Worm (Caenorhabditis elegans) whole organism, L3 larva: ENCODE measurements around the gene str-60.

Experiments
- R02D3.7 ChIP-seq: fragments of 150-350 bp; optimal IDR thresholded peaks from 2 replicates; lab custom pipeline; 2014; ENCODE audit warnings: missing biosample characterization, missing genetic modification characterization
- ZK546.5 ChIP-seq: sonication (generic microtip); optimal IDR thresholded peaks from 2 replicates; lab custom pipeline; 2017; ENCODE audit warnings: missing biosample characterization, missing genetic modification characterization
- aly-2 ChIP-seq: fragments of 150-350 bp; optimal IDR thresholded peaks from 2 replicates; lab custom pipeline; 2014; ENCODE audit warnings: missing biosample characterization, missing genetic modification characterization
- ceh-28 ChIP-seq: fragments of 150-350 bp; optimal IDR thresholded peaks from 2 replicates; lab custom pipeline; 2014; ENCODE audit warnings: missing biosample characterization, missing genetic modification reagents, missing genetic modification characterization
- ceh-82 ChIP-seq: fragments of 150-350 bp; optimal IDR thresholded peaks from 2 replicates; lab custom pipeline; 2014; ENCODE audit warnings: missing biosample characterization, missing genetic modification characterization
- ceh-9 ChIP-seq: sonication (generic microtip); optimal IDR thresholded peaks from 2 replicates; lab custom pipeline; 2018; ENCODE audit warnings: missing biosample characterization, missing genetic modification characterization
- daf-12 ChIP-seq: fragments of 150-350 bp; optimal IDR thresholded peaks from 2 replicates; lab custom pipeline; 2014; ENCODE audit warnings: missing biosample characterization, missing genetic modification reagents, missing genetic modification characterization
- egl-5 ChIP-seq: fragments of 150-350 bp; optimal IDR thresholded peaks from 2 replicates; lab custom pipeline; 2017; ENCODE audit warnings: missing biosample characterization, missing genetic modification reagents, missing genetic modification characterization, inconsistent platforms
- elt-1 ChIP-seq: fragments of 150-350 bp; optimal IDR thresholded peaks from 2 replicates; lab custom pipeline; 2014; ENCODE audit warnings: missing biosample characterization, missing genetic modification characterization
- elt-2 ChIP-seq: sonication (generic microtip); optimal IDR thresholded peaks from 2 replicates; lab custom pipeline; 2016; ENCODE audit warnings: missing genetic modification reagents, mild to moderate bottlenecking, missing genetic modification characterization, missing compliant biosample characterization
- elt-3 ChIP-seq, 3 experiments: fragments of 150-350 bp in 1 of 3; sonication (generic microtip) in 2 of 3; optimal IDR thresholded peaks; 2 replicates in 2 of 3; 4 replicates in 1 of 3; lab custom pipeline; 2014 to 2017; ENCODE audit warnings: missing biosample characterization in 3 of 3, missing genetic modification characterization in 3 of 3
- eor-1 ChIP-seq, 2 experiments: fragments of 150-350 bp; optimal IDR thresholded peaks; 2 replicates each; lab custom pipeline; 2014 to 2018; ENCODE audit warnings: missing biosample characterization in 2 of 2, missing genetic modification characterization in 2 of 2
- fkh-10 ChIP-seq: sonication (generic microtip); optimal IDR thresholded peaks from 2 replicates; lab custom pipeline; 2017; ENCODE audit warnings: missing biosample characterization, missing genetic modification reagents, missing genetic modification characterization
- fkh-2 ChIP-seq: fragments of 150-350 bp; optimal IDR thresholded peaks from 2 replicates; lab custom pipeline; 2014; ENCODE audit warnings: missing biosample characterization, missing genetic modification reagents, missing genetic modification characterization
- fos-1 ChIP-seq: fragments of 150-350 bp; optimal IDR thresholded peaks from 2 replicates; lab custom pipeline; 2014; ENCODE audit warnings: missing biosample characterization, missing genetic modification characterization
- hmg-11 ChIP-seq: sonication (generic microtip); optimal IDR thresholded peaks from 2 replicates; lab custom pipeline; 2016; ENCODE audit warnings: missing genetic modification characterization, missing compliant biosample characterization
- jun-1 ChIP-seq: fragments of 150-350 bp; optimal IDR thresholded peaks from 2 replicates; lab custom pipeline; 2014; ENCODE audit warnings: missing biosample characterization, missing genetic modification reagents, missing genetic modification characterization
- lin-39 ChIP-seq: fragments of 150-350 bp; optimal IDR thresholded peaks from 2 replicates; lab custom pipeline; 2018; ENCODE audit warnings: missing biosample characterization, missing genetic modification reagents, missing genetic modification characterization
- lsy-12 ChIP-seq: sonication (generic microtip); optimal IDR thresholded peaks from 2 replicates; lab custom pipeline; 2016; ENCODE audit warnings: mild to moderate bottlenecking, missing genetic modification characterization, missing compliant biosample characterization
- mdl-1 ChIP-seq: fragments of 150-350 bp; optimal IDR thresholded peaks from 2 replicates; lab custom pipeline; 2014; ENCODE audit warnings: missing biosample characterization, missing genetic modification characterization
- mml-1 ChIP-seq: fragments of 150-350 bp; sonication (generic microtip); optimal IDR thresholded peaks from 3 replicates; lab custom pipeline; 2014; ENCODE audit warnings: missing biosample characterization, missing genetic modification characterization
- nhr-11 ChIP-seq: fragments of 150-350 bp; optimal IDR thresholded peaks from 2 replicates; lab custom pipeline; 2014; ENCODE audit warnings: missing biosample characterization, missing genetic modification characterization
- nhr-237 ChIP-seq: fragments of 150-350 bp; optimal IDR thresholded peaks from 2 replicates; lab custom pipeline; 2014; ENCODE audit warnings: missing biosample characterization, missing genetic modification characterization
- nhr-25 ChIP-seq: sonication (generic microtip); optimal IDR thresholded peaks from 2 replicates; lab custom pipeline; 2017; ENCODE audit warnings: missing biosample characterization, missing genetic modification characterization
- nhr-43 ChIP-seq: sonication (generic microtip); optimal IDR thresholded peaks from 2 replicates; lab custom pipeline; 2016; ENCODE audit warnings: mild to moderate bottlenecking, missing genetic modification characterization, missing compliant biosample characterization; ENCODE audit not compliant: poor library complexity, severe bottlenecking
- nhr-67 ChIP-seq: fragments of 150-350 bp; optimal IDR thresholded peaks from 2 replicates; lab custom pipeline; 2014; ENCODE audit warnings: missing biosample characterization, missing genetic modification characterization
- nhr-77 ChIP-seq: fragments of 150-350 bp; optimal IDR thresholded peaks from 2 replicates; lab custom pipeline; 2014; ENCODE audit warnings: missing biosample characterization, missing genetic modification characterization
- pha-4 ChIP-seq: fragments of 150-350 bp; optimal IDR thresholded peaks from 2 replicates; lab custom pipeline; 2014; ENCODE audit warnings: missing biosample characterization, missing genetic modification reagents, missing genetic modification characterization
- pqm-1 ChIP-seq: fragments of 150-350 bp; optimal IDR thresholded peaks from 2 replicates; lab custom pipeline; 2017; ENCODE audit warnings: missing biosample characterization, missing genetic modification characterization, inconsistent platforms
- sea-2 ChIP-seq: fragments of 150-350 bp; sonication (generic microtip); optimal IDR thresholded peaks from 4 replicates; lab custom pipeline; 2014; ENCODE audit warnings: missing biosample characterization, missing genetic modification reagents, missing genetic modification characterization
- skn-1 ChIP-seq: fragments of 150-350 bp; optimal IDR thresholded peaks from 2 replicates; lab custom pipeline; 2014; ENCODE audit warnings: missing biosample characterization, missing genetic modification characterization
- snpc-4 ChIP-seq: fragments of 150-350 bp; optimal IDR thresholded peaks from 2 replicates; lab custom pipeline; 2014; ENCODE audit warnings: missing biosample characterization, missing genetic modification characterization
- tbx-2 ChIP-seq: sonication (generic microtip); optimal IDR thresholded peaks from 2 replicates; lab custom pipeline; 2016; ENCODE audit warnings: mild to moderate bottlenecking, missing genetic modification characterization, missing compliant biosample characterization
- unc-39 ChIP-seq: sonication (generic microtip); optimal IDR thresholded peaks from 4 replicates; lab custom pipeline; 2017; ENCODE audit warnings: missing biosample characterization, missing genetic modification characterization
- ztf-4 ChIP-seq: fragments of 150-350 bp; optimal IDR thresholded peaks from 2 replicates; lab custom pipeline; 2014; ENCODE audit warnings: missing biosample characterization, missing genetic modification characterization

Gene str-60

ce11 chrV:15920273-15920672, 22.5 kb downstream of the str-60 start, which contains the start of gene F35E8.10:
Gene F35E8.10 (minus strand): TSS chrV:15920373.
- TF ChIP-seq lin-39 (tag; lab: Kevin White, UChicago) (no peak), ceh-9 (no peak), mml-1 (tag; lab: Kevin White, UChicago) (no peak), nhr-237 (tag; lab: Kevin White, UChicago) (no peak), elt-2 (no peak), R02D3.7 (tag; lab: Kevin White, UChicago) (no peak), fkh-10 (GFP tag; lab: Kevin White, UChicago) (no peak), snpc-4 (no peak), ceh-28 (tag; lab: Kevin White, UChicago) (no peak), egl-5 (no peak), hmg-11 (tag; lab: Kevin White, UChicago) (no peak), skn-1 (tag; lab: Kevin White, UChicago) (no peak)
- TF ChIP-seq, all 47 proteins: peak for 0

DNA sequence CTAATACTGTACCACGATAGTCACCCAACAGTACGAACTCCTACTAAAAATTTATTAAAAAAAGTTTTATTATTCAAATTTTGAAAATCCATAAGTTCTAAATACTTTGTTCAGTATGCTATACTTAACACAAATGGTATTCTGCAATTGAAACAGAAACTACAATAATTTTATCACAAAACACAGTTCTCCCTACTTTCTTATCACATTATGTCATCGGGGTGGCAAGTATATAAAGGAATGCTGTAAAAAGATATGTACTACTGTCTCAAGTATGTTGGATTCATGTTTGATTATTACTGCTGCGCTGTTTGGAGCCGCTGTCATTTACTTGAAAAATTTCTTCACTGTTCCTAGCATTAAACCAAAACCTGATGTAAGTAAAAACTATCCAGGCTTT, 23.3 kb downstream of the str-60 start, which contains the start of gene cdr-1:
TSS of gene cdr-1 (plus strand) at position 208 of the 400 bp plus-strand sequence.
- TF ChIP-seq aly-2, result no peak
- no peak for TF ChIP-seq nhr-25
- TF ChIP-seq eor-1 (tag; optimal IDR thresholded peaks at IDR 0.05; lab: Kevin White, UChicago), result no peak
- no peak for TF ChIP-seq snpc-4
- TF ChIP-seq nhr-67 (tag; lab: Kevin White, UChicago), result no peak
- no peak for TF ChIP-seq ceh-82
- peak; percentile 38 for TF ChIP-seq pqm-1
- TF ChIP-seq elt-2, result peak; percentile 46
- TF ChIP-seq tbx-2 (tag; lab: Kevin White, UChicago), result no peak
- TF ChIP-seq lsy-12, result no peak
- TF ChIP-seq mdl-1, result no peak
- TF ChIP-seq pha-4 (tag; lab: Kevin White, UChicago), result no peak
- no peak for TF ChIP-seq skn-1 (tag; lab: Kevin White, UChicago)
- TF ChIP-seq unc-39 (tag; lab: Kevin White, UChicago), result no peak
- TF ChIP-seq jun-1 (tag; lab: Kevin White, UChicago), result no peak
- TF ChIP-seq egl-5, result no peak

- TF ChIP-seq eor-1 (tag; optimal IDR thresholded peaks at IDR 0.05; lab: Kevin White, UChicago), result no peak
- no peak for TF ChIP-seq lin-39 (tag; lab: Kevin White, UChicago)
- no peak for TF ChIP-seq mdl-1
- TF ChIP-seq nhr-25, result no peak
- TF ChIP-seq nhr-43 (tag; lab: Kevin White, UChicago), result no peak
- no peak for TF ChIP-seq ZK546.5 (tag; lab: Kevin White, UChicago)
- no peak for TF ChIP-seq nhr-77
- TF ChIP-seq tbx-2 (tag; lab: Kevin White, UChicago), result no peak
- no peak for TF ChIP-seq elt-3 (tag; optimal IDR thresholded peaks at IDR 0.05; lab: Kevin White, UChicago)
- TF ChIP-seq pqm-1, result no peak
- TF ChIP-seq ztf-4 (tag; lab: Kevin White, UChicago), result no peak
- TF ChIP-seq ceh-9, result no peak
- TF ChIP-seq fos-1 (tag; lab: Kevin White, UChicago), result no peak
- TF ChIP-seq fkh-2 (tag; lab: Kevin White, UChicago), result no peak
- TF ChIP-seq, all 47 proteins: peak for 0
Measured at ce11 chrV:15922979-15923378, 25.2 kb downstream of the str-60 start, which contains the start of gene F35E8.13. Gene F35E8.13 (plus strand): TSS chrV:15923279.

- TF ChIP-seq elt-2 (peak; percentile 42), daf-12 (tag; lab: Kevin White, UChicago) (no peak)
Measured at ce11 chrV:15924307-15924706, 26.5 kb downstream of the str-60 start, which contains the start of gene nhr-108. Gene nhr-108 (minus strand): TSS chrV:15924472.

- no peak for TF ChIP-seq lin-39 (tag; lab: Kevin White, UChicago)
- TF ChIP-seq sea-2, result no peak
- no peak for TF ChIP-seq ceh-28 (tag; lab: Kevin White, UChicago)
- TF ChIP-seq nhr-11, result no peak
- TF ChIP-seq elt-1 (tag; lab: Kevin White, UChicago), result no peak
- no peak for TF ChIP-seq nhr-67 (tag; lab: Kevin White, UChicago)
- no peak for TF ChIP-seq jun-1 (tag; lab: Kevin White, UChicago)
Measured at ce11 chrV:15928325-15928724, 30.5 kb downstream of the str-60 start, which contains the start of gene pzf-1. Gene pzf-1 (minus strand): TSS chrV:15928425.
